5 worm cellular contexts compared by ENCODE assay signal in genomic region chrX:13409543-13409942, ce11.
A peak's percentile ranks its signal among the peaks of the same experiment; 100 is the strongest.
TF ChIP-seq lines count a peak whose summit lies in the region.

cyp-13B1 (minus strand) TSS chrX:13409643.
C29F7.1 (plus strand) TSS chrX:13409936.

TF ChIP-seq in whole organism, L1 larva, 84 proteins besides CTCF, POLR2A, EP300 and RAD21:
- peak; percentile 35 for TF ChIP-seq lin-14 (GFP tag; optimal IDR thresholded peaks at IDR 0.05; lab: Kevin White, UChicago)
- TF ChIP-seq lin-39 (tag; optimal IDR thresholded peaks at IDR 0.05; lab: Kevin White, UChicago) = no peak
- peak; percentile 15 for TF ChIP-seq elt-2 (tag; optimal IDR thresholded peaks at IDR 0.05; lab: Kevin White, UChicago)
- peak; percentile 23 for TF ChIP-seq nhr-85 (tag; lab: Kevin White, UChicago)
- peak; percentile 1 for TF ChIP-seq nhr-71 (tag; optimal IDR thresholded peaks at IDR 0.05; lab: Kevin White, UChicago)
- 0 out of 2 replicates have a peak, but pooled peaks have one; percentile 18 for TF ChIP-seq nhr-19 (GFP tag; conservative IDR thresholded peaks at IDR 0.05; lab: Robert Waterston, UW)
- peak; percentile 46 for TF ChIP-seq nhr-20 (tag; optimal IDR thresholded peaks at IDR 0.05; lab: Kevin White, UChicago)
- TF ChIP-seq nhr-84 (tag; optimal IDR thresholded peaks at IDR 0.05; lab: Kevin White, UChicago) = no peak

TF ChIP-seq in whole organism, L2 larva, 48 proteins besides CTCF, POLR2A, EP300 and RAD21:
- peak; percentile 5 for TF ChIP-seq crh-2 (tag; optimal IDR thresholded peaks at IDR 0.05; lab: Kevin White, UChicago)
- TF ChIP-seq lin-13 (GFP tag; optimal IDR thresholded peaks at IDR 0.05; lab: Kevin White, UChicago) = no peak
- no peak for TF ChIP-seq nhr-25 (tag; optimal IDR thresholded peaks at IDR 0.05; lab: Kevin White, UChicago)
- no peak for TF ChIP-seq nhr-11 (tag; optimal IDR thresholded peaks at IDR 0.05; lab: Kevin White, UChicago)
- no peak for TF ChIP-seq peb-1 (tag; optimal IDR thresholded peaks at IDR 0.05; lab: Kevin White, UChicago)
- no peak for TF ChIP-seq sma-3 (GFP tag; optimal IDR thresholded peaks at IDR 0.05; lab: Kevin White, UChicago)
- TF ChIP-seq nhr-21 (tag; optimal IDR thresholded peaks at IDR 0.05; lab: Kevin White, UChicago) = no peak
- TF ChIP-seq nhr-237 (tag; optimal IDR thresholded peaks at IDR 0.05; lab: Kevin White, UChicago) = no peak
- TF ChIP-seq lsy-2 (tag; optimal IDR thresholded peaks at IDR 0.05; lab: Kevin White, UChicago) = no peak
- no peak for TF ChIP-seq nhr-129 (tag; optimal IDR thresholded peaks at IDR 0.05; lab: Kevin White, UChicago)
- TF ChIP-seq zag-1 (tag; optimal IDR thresholded peaks at IDR 0.05; lab: Kevin White, UChicago) = no peak
- no peak for TF ChIP-seq mdl-1 (tag; optimal IDR thresholded peaks at IDR 0.05; lab: Kevin White, UChicago)
- peak; percentile 1 for TF ChIP-seq sma-9 (GFP tag; optimal IDR thresholded peaks at IDR 0.05; lab: Kevin White, UChicago)
- TF ChIP-seq sma-9 (tag; optimal IDR thresholded peaks at IDR 0.05; lab: Kevin White, UChicago) = no peak
- TF ChIP-seq alr-1 (tag; optimal IDR thresholded peaks at IDR 0.05; lab: Kevin White, UChicago) = no peak

TF ChIP-seq in whole organism, L3 larva, 47 proteins besides CTCF, POLR2A, EP300 and RAD21:
- no peak for TF ChIP-seq nhr-77 (tag; optimal IDR thresholded peaks at IDR 0.05; lab: Kevin White, UChicago)
- TF ChIP-seq pqm-1 (tag; optimal IDR thresholded peaks at IDR 0.05; lab: Kevin White, UChicago) = peak; percentile 50
- peak; percentile 47 for TF ChIP-seq elt-2 (tag; optimal IDR thresholded peaks at IDR 0.05; lab: Kevin White, UChicago)
- no peak for TF ChIP-seq fkh-2 (tag; optimal IDR thresholded peaks at IDR 0.05; lab: Kevin White, UChicago)
TF ChIP-seq in whole organism, L3 larva: peak in this region for 2.

TF ChIP-seq in whole organism, L4 larva, 104 proteins besides CTCF, POLR2A, EP300 and RAD21:
- TF ChIP-seq snpc-4 (tag; optimal IDR thresholded peaks at IDR 0.05; lab: Kevin White, UChicago) = no peak
- no peak for TF ChIP-seq daf-16 (GFP tag; optimal IDR thresholded peaks at IDR 0.05; lab: Kevin White, UChicago)
- peak; percentile 36 for TF ChIP-seq daf-16 (tag; optimal IDR thresholded peaks at IDR 0.05; lab: Kevin White, UChicago)
- peak; percentile 15 for TF ChIP-seq dve-1 (tag; optimal IDR thresholded peaks at IDR 0.05; lab: Kevin White, UChicago; ENCODE audit: insufficient read depth)
- TF ChIP-seq hmg-1.1 (GFP tag; IDR thresholded peaks at IDR 0.05; lab: Robert Waterston, UW) = no peak
- TF ChIP-seq vab-7 (GFP tag; IDR thresholded peaks at IDR 0.05; lab: Robert Waterston, UW) = no peak
- no peak for TF ChIP-seq php-3 (GFP tag; IDR thresholded peaks at IDR 0.05; lab: Robert Waterston, UW)
- peak; percentile 18 for TF ChIP-seq hlh-11 (tag; optimal IDR thresholded peaks at IDR 0.05; lab: Kevin White, UChicago)
- no peak for TF ChIP-seq set-16 (GFP tag; IDR thresholded peaks at IDR 0.05; lab: Robert Waterston, UW)
- no peak for TF ChIP-seq daf-8 (GFP tag; IDR thresholded peaks at IDR 0.05; lab: Robert Waterston, UW)
- no peak for TF ChIP-seq madf-5 (GFP tag; IDR thresholded peaks at IDR 0.05; lab: Robert Waterston, UW)
- no peak for TF ChIP-seq lin-13 (GFP tag; optimal IDR thresholded peaks at IDR 0.05; lab: Kevin White, UChicago)
- no peak for TF ChIP-seq lin-38 (GFP tag; IDR thresholded peaks at IDR 0.05; lab: Robert Waterston, UW)
- TF ChIP-seq unc-39 (tag; optimal IDR thresholded peaks at IDR 0.05; lab: Kevin White, UChicago) = no peak
- TF ChIP-seq pqm-1 (tag; optimal IDR thresholded peaks at IDR 0.05; lab: Kevin White, UChicago) = no peak
- no peak for TF ChIP-seq spr-1 (tag; optimal IDR thresholded peaks at IDR 0.05; lab: Kevin White, UChicago)
- no peak for TF ChIP-seq mes-2 (tag; optimal IDR thresholded peaks at IDR 0.05; lab: Kevin White, UChicago; ENCODE audit: poor library complexity, severe bottlenecking)
- TF ChIP-seq T20F7.1 (GFP tag; optimal IDR thresholded peaks at IDR 0.05; lab: Kevin White, UChicago) = no peak
- no peak for TF ChIP-seq R02D3.7 (tag; optimal IDR thresholded peaks at IDR 0.05; lab: Kevin White, UChicago)
- TF ChIP-seq nhr-11 (tag; optimal IDR thresholded peaks at IDR 0.05; lab: Kevin White, UChicago) = no peak
- TF ChIP-seq lin-1 (GFP tag; IDR thresholded peaks at IDR 0.05; lab: Robert Waterston, UW) = no peak
- no peak for TF ChIP-seq tag-97 (GFP tag; IDR thresholded peaks at IDR 0.05; lab: Robert Waterston, UW)
- no peak for TF ChIP-seq nhr-48 (tag; optimal IDR thresholded peaks at IDR 0.05; lab: Kevin White, UChicago)
- peak; percentile 78 for TF ChIP-seq nhr-28 (tag; optimal IDR thresholded peaks at IDR 0.05; lab: Kevin White, UChicago)
- no peak for TF ChIP-seq mdt-29 (GFP tag; IDR thresholded peaks at IDR 0.05; lab: Robert Waterston, UW)

TF ChIP-seq in whole organism, late embryonic, 69 proteins besides CTCF, POLR2A, EP300 and RAD21:
- TF ChIP-seq rnt-1 (tag; optimal IDR thresholded peaks at IDR 0.05; lab: Kevin White, UChicago) = peak; percentile 15
- no peak for TF ChIP-seq ref-2 (tag; optimal IDR thresholded peaks at IDR 0.05; lab: Kevin White, UChicago)

Comparison
In these comparisons a context has a peak if more than half of its experiments do, and no peak if none do; other contexts are left out.
1. Of the 29 proteins assayed by ChIP-seq in both whole organism, L4 larva and whole organism, L1 larva: peak only in whole organism, L4 larva: nhr-28; only in whole organism, L1 larva: none; in both: none; in neither: 28.